Worm (Caenorhabditis elegans) whole organism, late embryonic: ENCODE results near the gene clec-33.

Experiments used
- ama-1 ChIP-seq: fragments of 150-350 bp; optimal IDR thresholded peaks from 2 replicates; lab custom pipeline; 2014
- eyg-1 ChIP-seq: sonication (generic microtip); optimal IDR thresholded peaks from 2 replicates; lab custom pipeline; 2016; ENCODE audit warnings: missing genotype, missing genetic modification characterization, missing compliant biosample characterization
- fkh-6 ChIP-seq: sonication (generic microtip); optimal IDR thresholded peaks from 2 replicates; lab custom pipeline; 2016; ENCODE audit warnings: missing genetic modification characterization, missing compliant biosample characterization
- hlh-15 ChIP-seq: sonication (generic microtip); optimal IDR thresholded peaks from 2 replicates; lab custom pipeline; 2016; ENCODE audit warnings: missing genetic modification characterization, missing compliant biosample characterization
- nfya-1 ChIP-seq: sonication (generic microtip); optimal IDR thresholded peaks from 2 replicates; lab custom pipeline; 2017; ENCODE audit warnings: missing genetic modification characterization, mild to moderate bottlenecking, missing compliant biosample characterization, antibody characterized with exemption, moderate library complexity
- pag-3 ChIP-seq: sonication (generic microtip); optimal IDR thresholded peaks from 2 replicates; lab custom pipeline; 2016; ENCODE audit warnings: missing compliant biosample characterization, missing genetic modification characterization, borderline replicate concordance
- pha-4 ChIP-seq: fragments of 150-350 bp; optimal IDR thresholded peaks from 2 replicates; lab custom pipeline; 2018; ENCODE audit warnings: missing biosample characterization, missing genetic modification reagents, missing genetic modification characterization
- tbx-2 ChIP-seq: sonication (generic microtip); optimal IDR thresholded peaks from 2 replicates; lab custom pipeline; 2016; ENCODE audit warnings: missing genetic modification characterization, missing compliant biosample characterization
- zip-5 ChIP-seq: sonication (generic microtip); optimal IDR thresholded peaks from 2 replicates; lab custom pipeline; 2016; ENCODE audit warnings: missing genetic modification characterization, missing compliant biosample characterization

ce11 chrV:16829396-16829795 lies 40.2 kb downstream of the clec-33 start, which contains the start of gene srh-214:
- TF ChIP-seq fkh-6 (tag; lab: Kevin White, UChicago), result no peak
- no peak for TF ChIP-seq ama-1 (lab: Kevin White, UChicago)
- no peak for TF ChIP-seq tbx-2
- TF ChIP-seq eyg-1 (tag; lab: Kevin White, UChicago), result no peak
- TF ChIP-seq nfya-1, result no peak
- no peak for TF ChIP-seq zip-5 (tag; lab: Kevin White, UChicago)
- TF ChIP-seq hlh-15 (tag; lab: Kevin White, UChicago), result no peak
- TF ChIP-seq pag-3 (tag; lab: Kevin White, UChicago), result no peak
- no peak for TF ChIP-seq pha-4 (tag; lab: Kevin White, UChicago)
